Fruit fly (Drosophila melanogaster): ENCODE measurements around the gene Dtwd2.

Gene Dtwd2

dm6 chr3R:7249460-7249859 lies at the start of gene Dtwd2, which contains the start of gene CG1227:
Gene Dtwd2, plus strand, starts transcription at chr3R:7249795.
Gene CG1227, minus strand, starts transcription at chr3R:7249738.
- peak; percentile 90 for TF ChIP-seq Sox102F (GFP tag; optimal IDR thresholded peaks at IDR 0.05)
- TF ChIP-seq Smox (GFP tag; optimal IDR thresholded peaks at IDR 0.05), result peak; percentile 92
- peak; percentile 96 for TF ChIP-seq esn (GFP tag; optimal IDR thresholded peaks at IDR 0.05)
- peak; percentile 95 for TF ChIP-seq CG6276 (GFP tag; optimal IDR thresholded peaks at IDR 0.05)
- TF ChIP-seq Lpt (GFP tag; optimal IDR thresholded peaks at IDR 0.05), result peak; percentile 92
- TF ChIP-seq Eip78C (GFP tag), result peak; percentile 99
- TF ChIP-seq fd59A (GFP tag; optimal IDR thresholded peaks at IDR 0.05), result peak; percentile 88
- TF ChIP-seq dac (GFP tag; optimal IDR thresholded peaks at IDR 0.05), result peak; percentile 79
- TF ChIP-seq CG15336 (GFP tag; IDR thresholded peaks at IDR 0.05), result peak; percentile 99
- peak; percentile 91 for TF ChIP-seq CG6792 (GFP tag; optimal IDR thresholded peaks at IDR 0.05)
- TF ChIP-seq pdm3 (GFP tag; optimal IDR thresholded peaks at IDR 0.05), result peak; percentile 93
- TF ChIP-seq Met (GFP tag; optimal IDR thresholded peaks at IDR 0.05), result peak; percentile 92
- peak; percentile 96 for TF ChIP-seq CG34406 (GFP tag; optimal IDR thresholded peaks at IDR 0.05)
- TF ChIP-seq Hr4 (GFP tag; optimal IDR thresholded peaks at IDR 0.05), result peak; percentile 94
- peak; percentile 91 for TF ChIP-seq CG4318 (GFP tag; optimal IDR thresholded peaks at IDR 0.05)
- peak; percentile 98 for TF ChIP-seq CG8119 (GFP tag; IDR thresholded peaks at IDR 0.05)
- peak; percentile 92 for TF ChIP-seq CG6808 (GFP tag; optimal IDR thresholded peaks at IDR 0.05)
- no peak for TF ChIP-seq vri (GFP tag; optimal IDR thresholded peaks at IDR 0.05)
- TF ChIP-seq eg (GFP tag; IDR thresholded peaks at IDR 0.05), result peak; percentile 99
- TF ChIP-seq CG31627 (GFP tag; optimal IDR thresholded peaks at IDR 0.05), result peak; percentile 88
- no peak for TF ChIP-seq CG6854 (GFP tag; optimal IDR thresholded peaks at IDR 0.05)
- peak; percentile 92 for TF ChIP-seq Eip75B (GFP tag; optimal IDR thresholded peaks at IDR 0.05)
- peak; percentile 96 for TF ChIP-seq dsx (GFP tag; optimal IDR thresholded peaks at IDR 0.05; ENCODE audit: poor library complexity, severe bottlenecking)
- TF ChIP-seq fd85E (GFP tag; optimal IDR thresholded peaks at IDR 0.05), result peak; percentile 77
- peak; percentile 95 for TF ChIP-seq CG11294 (GFP tag; IDR thresholded peaks at IDR 0.05)
- peak; percentile 89 to 96 for TF ChIP-seq ss (GFP tag; optimal IDR thresholded peaks at IDR 0.05)
- TF ChIP-seq CG9139 (GFP tag; optimal IDR thresholded peaks at IDR 0.05), result peak; percentile 91
- TF ChIP-seq CG1621 (tag; optimal IDR thresholded peaks at IDR 0.05), result peak; percentile 91
- peak; percentile 81 for TF ChIP-seq Ets21C (GFP tag; optimal IDR thresholded peaks at IDR 0.05)
- peak; percentile 96 for TF ChIP-seq CG3919 (GFP tag; optimal IDR thresholded peaks at IDR 0.05)
- peak; percentile 98 for TF ChIP-seq CG6163 (GFP tag; IDR thresholded peaks at IDR 0.05)
- peak; percentile 94 for TF ChIP-seq CG10631 (GFP tag; optimal IDR thresholded peaks at IDR 0.05)
- peak in 1 of 2 experiments; percentile 80 for TF ChIP-seq salr (GFP tag; optimal IDR thresholded peaks at IDR 0.05)
- peak; percentile 75 for TF ChIP-seq CG11902 (GFP tag; optimal IDR thresholded peaks at IDR 0.05)
- peak; percentile 96 for TF ChIP-seq CG8632 (GFP tag; optimal IDR thresholded peaks at IDR 0.05)
- peak; percentile 91 for TF ChIP-seq CG7368 (GFP tag; optimal IDR thresholded peaks at IDR 0.05)
- peak; percentile 84 for TF ChIP-seq spab (GFP tag; optimal IDR thresholded peaks at IDR 0.05)
- peak; percentile 93 for TF ChIP-seq svp (GFP tag)
- TF ChIP-seq CG16779 (tag; optimal IDR thresholded peaks at IDR 0.05), result peak; percentile 93
- TF ChIP-seq cyc (GFP tag; optimal IDR thresholded peaks at IDR 0.05), result peak; percentile 86
- TF ChIP-seq CG8319 (GFP tag; optimal IDR thresholded peaks at IDR 0.05), result peak; percentile 84
- TF ChIP-seq OdsH (GFP tag; optimal IDR thresholded peaks at IDR 0.05), result peak; percentile 96
- TF ChIP-seq achi (GFP tag; optimal IDR thresholded peaks at IDR 0.05), result peak; percentile 94
- peak; percentile 94 for TF ChIP-seq acj6 (GFP tag; optimal IDR thresholded peaks at IDR 0.05)
- TF ChIP-seq CG11762 (GFP tag; optimal IDR thresholded peaks at IDR 0.05; ENCODE audit: insufficient read depth), result peak; percentile 94
- peak; percentile 98 for TF ChIP-seq CG3032 (tag; optimal IDR thresholded peaks at IDR 0.05)
- TF ChIP-seq topi (GFP tag; optimal IDR thresholded peaks at IDR 0.05), result peak; percentile 93
- TF ChIP-seq Hr38 (GFP tag; optimal IDR thresholded peaks at IDR 0.05), result no peak
- TF ChIP-seq CG10669 (GFP tag; optimal IDR thresholded peaks at IDR 0.05), result peak; percentile 94
- TF ChIP-seq Eip93F (GFP tag; optimal IDR thresholded peaks at IDR 0.05), result peak; percentile 45
- TF ChIP-seq CG32006 (GFP tag; optimal IDR thresholded peaks at IDR 0.05), result peak; percentile 96
- TF ChIP-seq Ets96B (tag; optimal IDR thresholded peaks at IDR 0.05), result peak; percentile 98

Data from whole organism, prepupa.